Fruit fly (Drosophila melanogaster) whole organism, embryonic: ENCODE results near the gene Ugt35A1.

Experiments
- ATbp ChIP-seq: fragments of 200-800 bp; sonication (Bioruptor generic); optimal IDR thresholded peaks from 2 replicates; lab custom pipeline; 2017; ENCODE audit warnings: missing biosample characterization, mild to moderate bottlenecking, missing genetic modification characterization, missing genetic modification reagents
- Bteb2 ChIP-seq: fragments of 200-800 bp; sonication (Bioruptor generic); optimal IDR thresholded peaks from 2 replicates; lab custom pipeline; 2016; ENCODE audit warnings: missing biosample characterization, missing genetic modification characterization
- CG10267 ChIP-seq: fragments of 200-800 bp; sonication (Bioruptor generic); optimal IDR thresholded peaks from 2 replicates; lab custom pipeline; 2018; ENCODE audit warnings: missing biosample characterization, mild to moderate bottlenecking, missing genetic modification characterization, moderate library complexity
- CG11247 ChIP-seq: fragments of 200-800 bp; sonication (Bioruptor generic); IDR thresholded peaks from 2 replicates; pipeline ENCODE4 v1.3.6; 2022; ENCODE audit warnings: missing biosample characterization, missing genetic modification characterization
- CG11560 ChIP-seq: fragments of 200-800 bp; sonication (Bioruptor generic); IDR thresholded peaks from 3 replicates; pipeline ENCODE4 v1.3.6; 2022; ENCODE audit warnings: missing biosample characterization, missing genetic modification characterization
- CG11695 ChIP-seq: fragments of 200-800 bp; sonication (Bioruptor generic); IDR thresholded peaks from 3 replicates; pipeline ENCODE4 v1.3.6; 2022; ENCODE audit warnings: missing biosample characterization, missing genetic modification characterization
- CG12155 ChIP-seq: fragments of 200-800 bp; sonication (Bioruptor generic); optimal IDR thresholded peaks from 3 replicates; lab custom pipeline; 2016; ENCODE audit warnings: missing biosample characterization, missing genetic modification characterization
- CG12236 ChIP-seq: fragments of 200-800 bp; sonication (Bioruptor generic); optimal IDR thresholded peaks from 2 replicates; lab custom pipeline; 2016; ENCODE audit warnings: missing biosample characterization, missing genetic modification characterization
- CG12659 ChIP-seq: fragments of 200-800 bp; sonication (Bioruptor generic); optimal IDR thresholded peaks from 3 replicates; lab custom pipeline; 2017; ENCODE audit warnings: mild to moderate bottlenecking, missing biosample characterization, missing genetic modification reagents, missing genetic modification characterization
- CG13296 ChIP-seq: fragments of 200-800 bp; sonication (Bioruptor generic); optimal IDR thresholded peaks from 3 replicates; lab custom pipeline; 2018; ENCODE audit warnings: missing biosample characterization, mild to moderate bottlenecking, missing genetic modification characterization
- CG15479 ChIP-seq: fragments of 200-800 bp; sonication (Bioruptor generic); optimal IDR thresholded peaks from 3 replicates; lab custom pipeline; 2019; ENCODE audit warnings: missing biosample characterization, mild to moderate bottlenecking, missing genetic modification characterization, moderate library complexity
- CG17612 ChIP-seq: fragments of 200-800 bp; sonication (Bioruptor generic); IDR thresholded peaks from 2 replicates; pipeline ENCODE4 v1.3.6; 2022; ENCODE audit warnings: missing biosample characterization, missing genetic modification characterization
- CG17829 ChIP-seq: fragments of 200-800 bp; optimal IDR thresholded peaks from 2 replicates; lab custom pipeline; 2019; ENCODE audit warnings: missing biosample characterization, mild to moderate bottlenecking, missing genetic modification characterization, moderate library complexity
- CG18619 ChIP-seq: fragments of 200-800 bp; sonication (Bioruptor generic); optimal IDR thresholded peaks from 3 replicates; lab custom pipeline; 2017; ENCODE audit warnings: missing biosample characterization, mild to moderate bottlenecking, missing genetic modification characterization
- CG2199 ChIP-seq: fragments of 200-800 bp; sonication (Bioruptor generic); IDR thresholded peaks from 3 replicates; pipeline ENCODE4 v1.3.6; 2022; ENCODE audit warnings: missing biosample characterization, missing genetic modification characterization
- CG31388 ChIP-seq: fragments of 200-800 bp; sonication (Bioruptor generic); optimal IDR thresholded peaks from 2 replicates; lab custom pipeline; 2016; ENCODE audit warnings: missing biosample characterization, missing genetic modification characterization
- CG5953 ChIP-seq: fragments of 200-800 bp; sonication (Bioruptor generic); IDR thresholded peaks from 2 replicates; pipeline ENCODE4 v1.3.6; 2022; ENCODE audit warnings: missing biosample characterization, missing genetic modification characterization
- CG6791 ChIP-seq: fragments of 200-800 bp; sonication (Bioruptor generic); IDR thresholded peaks from 3 replicates; pipeline ENCODE4 v1.3.6; 2022; ENCODE audit warnings: missing biosample characterization, missing genetic modification characterization; ENCODE audit not compliant: partially characterized antibody
- CG8765 ChIP-seq: fragments of 200-800 bp; sonication (Bioruptor generic); IDR thresholded peaks from 2 replicates; pipeline ENCODE4 v1.3.6; 2022; ENCODE audit warnings: missing biosample characterization, missing genetic modification characterization
- CHES-1-like ChIP-seq: fragments of 200-800 bp; sonication (Bioruptor generic); optimal IDR thresholded peaks from 2 replicates; lab custom pipeline; 2016; ENCODE audit warnings: missing biosample characterization, missing genetic modification characterization
- CkIIα-i1 ChIP-seq: fragments of 200-800 bp; sonication (Bioruptor generic); IDR thresholded peaks from 2 replicates; pipeline ENCODE4 v1.3.6; 2022; ENCODE audit warnings: missing biosample characterization, missing genetic modification characterization
- CrebB ChIP-seq: fragments of 200-800 bp; sonication (Bioruptor generic); optimal IDR thresholded peaks from 3 replicates; lab custom pipeline; 2018; ENCODE audit warnings: missing biosample characterization, mild to moderate bottlenecking, missing genetic modification characterization
- Dbx ChIP-seq: fragments of 200-800 bp; sonication (Bioruptor generic); IDR thresholded peaks from 3 replicates; pipeline ENCODE4 v1.3.6; 2022; ENCODE audit warnings: missing biosample characterization, missing genetic modification characterization
- E2f1 ChIP-seq: fragments of 200-800 bp; sonication (Bioruptor generic); IDR thresholded peaks from 2 replicates; pipeline ENCODE4 v1.3.6; 2022; ENCODE audit warnings: missing biosample characterization, missing genetic modification characterization
- Elba2 ChIP-seq: fragments of 200-800 bp; sonication (Bioruptor generic); optimal IDR thresholded peaks from 3 replicates; lab custom pipeline; 2016; ENCODE audit warnings: missing biosample characterization, missing genetic modification characterization
- Fer3 ChIP-seq: fragments of 200-800 bp; sonication (Bioruptor generic); optimal IDR thresholded peaks from 2 replicates; lab custom pipeline; 2018; ENCODE audit warnings: missing biosample characterization, mild to moderate bottlenecking, missing genetic modification characterization, moderate library complexity
- Hmr ChIP-seq: fragments of 200-800 bp; sonication (Bioruptor generic); optimal IDR thresholded peaks from 3 replicates; lab custom pipeline; 2017; ENCODE audit warnings: mild to moderate bottlenecking, missing biosample characterization, missing genetic modification reagents, missing genetic modification characterization
- Max ChIP-seq: fragments of 200-800 bp; sonication (Bioruptor generic); optimal IDR thresholded peaks from 2 replicates; lab custom pipeline; 2016; ENCODE audit warnings: missing biosample characterization, mild to moderate bottlenecking, missing genetic modification characterization
- PHDP ChIP-seq: fragments of 200-800 bp; sonication (Bioruptor generic); optimal IDR thresholded peaks from 3 replicates; lab custom pipeline; 2018; ENCODE audit warnings: missing biosample characterization, mild to moderate bottlenecking, missing genetic modification characterization, moderate library complexity
- Ravus ChIP-seq: fragments of 200-800 bp; sonication (Bioruptor generic); IDR thresholded peaks from 2 replicates; pipeline ENCODE4 v1.3.6; 2022; ENCODE audit warnings: missing biosample characterization, missing genetic modification characterization
- Rfx ChIP-seq: fragments of 200-800 bp; sonication (Bioruptor generic); IDR thresholded peaks from 2 replicates; pipeline ENCODE4 v1.3.6; 2022; ENCODE audit warnings: missing biosample characterization, missing genetic modification characterization
- Six4 ChIP-seq: fragments of 200-800 bp; sonication (Bioruptor generic); optimal IDR thresholded peaks from 2 replicates; lab custom pipeline; 2016; ENCODE audit warnings: missing biosample characterization, missing genetic modification characterization
- br ChIP-seq: fragments of >200 bp; optimal IDR thresholded peaks from 2 replicates; lab custom pipeline; 2017
- cg ChIP-seq: fragments of 200-800 bp; sonication (Bioruptor generic); optimal IDR thresholded peaks from 3 replicates; lab custom pipeline; 2019; ENCODE audit warnings: missing biosample characterization, mild to moderate bottlenecking, missing genetic modification characterization, moderate library complexity
- chif ChIP-seq, 2 experiments: fragments of 200-800 bp; sonication (Bioruptor generic); optimal IDR thresholded peaks; 3 replicates each; lab custom pipeline; 2016; ENCODE audit warnings: missing biosample characterization in 2 of 2, missing genetic modification characterization in 2 of 2
- dan ChIP-seq: fragments of 200-800 bp; sonication (Bioruptor generic); IDR thresholded peaks from 2 replicates; pipeline ENCODE4 v1.3.6; 2022; ENCODE audit warnings: missing biosample characterization, missing genetic modification characterization
- dimm ChIP-seq: fragments of 200-800 bp; sonication (Bioruptor generic); IDR thresholded peaks from 2 replicates; pipeline ENCODE4 v1.3.6; 2022; ENCODE audit warnings: missing biosample characterization, missing genetic modification characterization
- esg ChIP-seq: fragments of 200-800 bp; sonication (Bioruptor generic); conservative IDR thresholded peaks from 2 replicates; pipeline ENCODE4 v1.3.6; 2022; ENCODE audit warnings: missing biosample characterization, missing genetic modification characterization
- grn ChIP-seq: fragments of 200-800 bp; sonication (Bioruptor generic); optimal IDR thresholded peaks from 3 replicates; lab custom pipeline; 2017; ENCODE audit warnings: missing biosample characterization, missing genetic modification characterization
- gt ChIP-seq: fragments of 200-800 bp; sonication (Bioruptor generic); IDR thresholded peaks from 2 replicates; pipeline ENCODE4 v1.3.6; 2022; ENCODE audit warnings: missing biosample characterization, missing genetic modification characterization
- knrl ChIP-seq: fragments of 200-800 bp; sonication (Bioruptor generic); IDR thresholded peaks from 3 replicates; pipeline ENCODE4 v1.3.6; 2022; ENCODE audit warnings: missing biosample characterization, missing genetic modification characterization; ENCODE audit not compliant: partially characterized antibody
- pita ChIP-seq: fragments of 200-800 bp; sonication (Bioruptor generic); optimal IDR thresholded peaks from 2 replicates; lab custom pipeline; 2017; ENCODE audit warnings: missing biosample characterization, mild to moderate bottlenecking, missing genetic modification characterization
- pzg ChIP-seq: fragments of 200-800 bp; sonication (Bioruptor generic); optimal IDR thresholded peaks from 3 replicates; lab custom pipeline; 2018; ENCODE audit warnings: missing biosample characterization, mild to moderate bottlenecking, missing genetic modification characterization, moderate library complexity
- sc ChIP-seq, 3 experiments: fragments of >200 bp in 2 of 3; fragments of 200-800 bp in 1 of 3; sonication (Bioruptor generic) in 1 of 3; optimal IDR thresholded peaks; 2 replicates in 2 of 3; 3 replicates in 1 of 3; lab custom pipeline; 2017; ENCODE audit warnings: mild to moderate bottlenecking in 1 of 3, missing biosample characterization in 1 of 3, missing genetic modification characterization in 1 of 3, missing genetic modification reagents in 1 of 3
- seq ChIP-seq: fragments of 200-800 bp; sonication (Bioruptor generic); IDR thresholded peaks from 2 replicates; pipeline ENCODE4 v1.3.6; 2022; ENCODE audit warnings: missing biosample characterization, missing genetic modification characterization
- sim ChIP-seq: fragments of 200-800 bp; sonication (Bioruptor generic); IDR thresholded peaks from 2 replicates; pipeline ENCODE4 v1.3.6; 2022; ENCODE audit warnings: missing biosample characterization, missing genetic modification characterization
- ssp ChIP-seq: fragments of 200-800 bp; sonication (Bioruptor generic); IDR thresholded peaks from 2 replicates; pipeline ENCODE4 v1.3.6; 2022; ENCODE audit warnings: missing biosample characterization, missing genetic modification characterization
- toy ChIP-seq: fragments of 200-800 bp; sonication (Bioruptor generic); IDR thresholded peaks from 2 replicates; pipeline ENCODE4 v1.3.6; 2022; ENCODE audit warnings: missing biosample characterization, missing genetic modification characterization
- zfh2 ChIP-seq: fragments of 200-800 bp; sonication (Bioruptor generic); optimal IDR thresholded peaks from 2 replicates; lab custom pipeline; 2016; ENCODE audit warnings: missing biosample characterization, missing genetic modification characterization

The Ugt35A1 gene

DNA sequence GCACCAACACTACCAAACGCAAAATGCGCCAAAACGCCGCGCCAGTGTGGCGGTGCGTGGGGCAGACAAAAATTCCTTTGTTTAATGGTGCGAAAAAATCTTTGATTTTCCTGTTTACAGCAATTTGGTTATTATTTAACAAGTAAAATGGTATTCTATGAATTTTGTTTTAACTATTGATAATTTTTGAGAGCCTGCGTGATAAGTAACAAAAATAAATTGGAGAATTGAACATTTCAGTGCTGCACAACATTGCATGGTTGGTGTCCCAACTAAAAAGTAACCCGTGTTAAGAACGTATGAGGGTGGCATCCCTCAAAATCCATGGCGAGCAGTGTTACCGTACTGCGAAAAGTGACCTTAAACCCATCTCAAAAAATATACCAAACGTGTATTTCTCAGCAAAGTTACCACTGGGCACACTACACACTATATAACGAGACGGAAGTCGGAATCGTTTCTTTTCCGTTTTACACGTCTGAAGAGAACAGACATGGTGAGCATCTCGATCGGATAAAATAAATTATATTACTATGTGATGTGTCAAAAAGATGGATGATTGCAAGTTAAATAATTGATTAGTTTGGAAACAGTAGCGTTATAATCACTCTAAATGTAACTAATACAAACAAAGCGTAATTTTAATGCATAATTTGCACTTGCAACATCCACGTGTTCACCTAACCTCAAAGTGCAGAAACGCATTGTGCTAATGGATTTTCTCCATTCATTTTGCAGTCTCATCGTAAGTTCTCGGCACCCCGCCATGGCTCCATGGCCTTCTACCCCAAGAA, 49.2 kb upstream of the Ugt35A1 start, which contains the start of the genes CG6693 and RpL3 (continued):
- TF ChIP-seq CG12659 (peak; percentile 90), CG2199 (GFP tag; lab: Robert Waterston, UW) (no peak), gt (GFP tag; lab: Robert Waterston, UW) (no peak), Max (GFP tag; lab: Kevin White, UChicago) (peak; percentile 86), toy (GFP tag; lab: Robert Waterston, UW) (peak; percentile 53), cg (GFP tag; lab: Kevin White, UChicago) (peak; percentile 79), CG11560 (tag; lab: Robert Waterston, UW) (no peak; the same call in 2 of the 3 replicates), Dbx (GFP tag; lab: Robert Waterston, UW) (peak; percentile 89), CG5953 (GFP tag; lab: Robert Waterston, UW) (peak; percentile 76), CrebB (tag; lab: Kevin White, UChicago) (peak; percentile 89), CG11247 (GFP tag; lab: Robert Waterston, UW) (peak; percentile 73), CG13296 (GFP tag; lab: Kevin White, UChicago) (peak; percentile 91), CG17829 (tag; lab: Kevin White, UChicago) (peak; percentile 71), chif (GFP tag; optimal IDR thresholded peaks at IDR 0.05; lab: Kevin White, UChicago) (peak; percentile 26), Bteb2 (peak; percentile 27), grn (GFP tag; lab: Kevin White, UChicago) (peak; percentile 65), E2f1 (GFP tag; lab: Robert Waterston, UW) (peak; percentile 47; the same call in 1 of the 2 replicates), ssp (GFP tag; lab: Robert Waterston, UW) (peak; percentile 56), dan (GFP tag; lab: Robert Waterston, UW) (no peak), Ravus (GFP tag; lab: Robert Waterston, UW) (no peak), pita (peak; percentile 87), CG11695 (peak; percentile 57; the same call in 2 of the 3 replicates), CG10267 (peak; percentile 96), CG18619 (GFP tag; lab: Kevin White, UChicago) (peak; percentile 80), sim (no peak), CG8765 (no peak), ATbp (GFP tag; lab: Kevin White, UChicago) (peak; percentile 71), pzg (GFP tag; lab: Kevin White, UChicago) (peak; percentile 99), CG12236 (GFP tag; lab: Kevin White, UChicago) (peak; percentile 57), CkIIα-i1 (GFP tag; lab: Robert Waterston, UW) (peak; percentile 39; the same call in 1 of the 2 replicates), sc (optimal IDR thresholded peaks at IDR 0.05; lab: Kevin White, UChicago) (no peak), sc (GFP tag; optimal IDR thresholded peaks at IDR 0.05; lab: Kevin White, UChicago) (peak; percentile 54), br (lab: Kevin White, UChicago) (no peak), Elba2 (GFP tag; lab: Kevin White, UChicago) (no peak), CG6791 (no peak; the same call in 2 of the 3 replicates), esg (GFP tag; lab: Robert Waterston, UW) (no peak), CG15479 (GFP tag; lab: Kevin White, UChicago) (peak; percentile 64), CG31388 (no peak), seq (peak; percentile 63; the same call in 1 of the 2 replicates), CG17612 (GFP tag; lab: Robert Waterston, UW) (0 out of 2 replicates have a peak, but pooled peaks have one; percentile 61), zfh2 (GFP tag; lab: Kevin White, UChicago) (no peak), dimm (GFP tag; lab: Robert Waterston, UW) (no peak), Six4 (GFP tag; lab: Kevin White, UChicago) (peak; percentile 27), CG12155 (GFP tag; lab: Kevin White, UChicago) (peak; percentile 19), knrl (GFP tag; lab: Robert Waterston, UW) (peak; percentile 49; the same call in 1 of the 3 replicates), Rfx (GFP tag; lab: Robert Waterston, UW) (peak; percentile 82), PHDP (tag; lab: Kevin White, UChicago) (peak; percentile 86), CHES-1-like (peak; percentile 55), Fer3 (tag; lab: Kevin White, UChicago) (peak; percentile 88), Hmr (GFP tag; lab: Kevin White, UChicago) (peak; percentile 94)
